Worm (Caenorhabditis elegans) whole organism, midembryonic: ENCODE results near the gene W01D2.3.

ENCODE experiments used
- T22C8.4 ChIP-seq: fragments of 200-800 bp; sonication (Bioruptor generic); IDR thresholded peaks from 2 replicates; pipeline ENCODE4 v1.3.6; 2022; ENCODE audit warnings: missing genetic modification characterization, missing compliant biosample characterization
- cog-1 ChIP-seq: sonication (generic microtip); optimal IDR thresholded peaks from 2 replicates; lab custom pipeline; 2016; ENCODE audit warnings: missing genetic modification characterization, missing compliant biosample characterization
- flt-1 ChIP-seq: fragments of 200-800 bp; sonication (Bioruptor generic); IDR thresholded peaks from 2 replicates; pipeline ENCODE4 v1.3.6; 2022; ENCODE audit warnings: missing genetic modification characterization, missing compliant biosample characterization
- klf-2 ChIP-seq: fragments of 200-800 bp; sonication (Bioruptor generic); conservative IDR thresholded peaks from 2 replicates; pipeline ENCODE4 v1.3.6; 2022; ENCODE audit warnings: missing genetic modification reagents, missing genetic modification characterization, missing compliant biosample characterization
- med-1 ChIP-seq: sonication (generic microtip); optimal IDR thresholded peaks from 2 replicates; lab custom pipeline; 2017; ENCODE audit warnings: missing genetic modification characterization, mild to moderate bottlenecking, missing compliant biosample characterization, antibody characterized with exemption, missing genetic modification reagents; ENCODE audit not compliant: insufficient read depth
- ref-1 ChIP-seq: fragments of 200-800 bp; sonication (Bioruptor generic); conservative IDR thresholded peaks from 2 replicates; pipeline ENCODE4 v1.3.6; 2022; ENCODE audit warnings: missing genetic modification reagents, missing genetic modification characterization, missing compliant biosample characterization
- tab-1 ChIP-seq: fragments of 200-800 bp; sonication (Bioruptor generic); IDR thresholded peaks from 2 replicates; pipeline ENCODE4 v1.3.6; 2022; ENCODE audit warnings: missing genetic modification characterization, missing compliant biosample characterization
- ztf-23 ChIP-seq: fragments of 200-800 bp; sonication (Bioruptor generic); IDR thresholded peaks from 2 replicates; pipeline ENCODE4 v1.3.6; 2022; ENCODE audit warnings: missing genetic modification reagents, missing genetic modification characterization, missing compliant biosample characterization
- ztf-29 ChIP-seq: fragments of 200-800 bp; sonication (Bioruptor generic); IDR thresholded peaks from 2 replicates; pipeline ENCODE4 v1.3.6; 2022; ENCODE audit warnings: missing genetic modification reagents, missing genetic modification characterization, missing compliant biosample characterization

Gene W01D2.3

DNA sequence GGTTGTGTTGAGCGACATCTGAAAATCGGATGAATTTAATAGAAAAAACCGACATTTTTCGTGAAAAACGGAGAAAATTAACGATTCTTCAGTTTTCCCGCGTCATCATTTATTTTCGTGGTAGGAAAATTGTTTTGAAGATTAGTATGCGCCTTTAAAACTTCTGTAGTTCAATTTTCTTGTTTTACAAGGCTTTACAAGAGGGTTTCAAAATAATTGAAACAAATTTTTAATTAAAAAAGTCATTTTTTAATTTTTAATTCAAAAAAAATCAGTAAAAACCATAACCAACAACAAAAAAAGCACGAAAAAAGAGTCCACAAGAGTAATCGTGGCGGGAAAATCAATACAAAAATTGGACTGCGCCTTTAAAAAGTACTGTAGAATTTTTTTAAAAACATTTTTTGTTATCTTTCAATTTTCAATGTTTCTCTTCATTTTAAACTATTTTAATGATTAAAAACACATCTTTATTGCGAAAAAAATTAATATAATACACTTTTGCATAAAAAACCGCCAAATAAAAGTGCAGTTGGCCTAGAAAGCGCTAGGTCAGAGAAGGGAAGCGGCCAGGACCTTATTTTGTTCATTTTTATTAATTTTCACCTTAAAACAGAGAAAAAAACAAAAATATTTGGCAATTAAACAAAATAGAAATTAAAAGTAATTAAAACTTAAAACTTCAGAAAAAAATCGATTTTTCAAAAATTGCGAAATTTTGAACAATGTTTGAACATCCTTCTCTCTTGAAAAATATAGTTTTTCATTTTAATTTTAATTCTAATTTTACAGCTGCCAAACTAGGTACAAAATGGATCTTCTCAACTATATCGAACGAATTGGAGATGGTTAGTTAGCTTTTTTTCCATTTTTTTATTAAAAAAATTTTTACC lies 50.0 kb downstream of the W01D2.3 start, which contains the start of the genes tac-1 and Y54E2A.4:
Gene tac-1 (minus strand): TSS at position 20 of the 893 bp plus-strand sequence.
Gene Y54E2A.4 (plus strand): TSS at position 765 of the 893 bp plus-strand sequence.
- TF ChIP-seq ref-1 (GFP tag; lab: Robert Waterston, UW) (no peak), med-1 (GFP tag; lab: Kevin White, UChicago) (no peak), ztf-23 (GFP tag; lab: Robert Waterston, UW) (no peak), cog-1 (no peak), tab-1 (no peak), ztf-29 (GFP tag; lab: Robert Waterston, UW) (no peak), flt-1 (GFP tag; lab: Robert Waterston, UW) (no peak), klf-2 (no peak), T22C8.4 (GFP tag; lab: Robert Waterston, UW) (no peak)

DNA sequence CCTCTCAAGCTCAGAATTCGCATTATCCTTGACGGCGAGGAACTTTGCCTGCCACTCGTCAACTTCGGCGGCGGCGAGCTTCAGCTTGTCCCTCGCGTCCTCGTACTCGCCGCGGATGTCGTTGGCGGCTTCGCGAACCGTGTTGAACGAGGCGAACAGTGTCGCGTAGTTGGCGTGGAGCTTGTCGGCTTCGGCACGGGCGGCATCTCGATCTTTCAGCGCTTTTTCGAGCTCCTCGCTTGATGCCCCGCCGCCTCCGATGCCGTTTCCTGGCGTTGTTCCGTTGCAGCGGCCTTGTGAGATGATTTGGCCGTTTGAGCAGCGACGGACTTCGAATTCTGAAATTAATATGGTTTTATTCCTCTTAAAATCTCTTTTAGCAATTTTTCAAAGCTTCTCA lies 50.9 kb downstream of the W01D2.3 start:
- TF ChIP-seq ztf-23 (GFP tag; lab: Robert Waterston, UW) (no peak), T22C8.4 (GFP tag; lab: Robert Waterston, UW) (no peak), flt-1 (GFP tag; lab: Robert Waterston, UW) (no peak), ztf-29 (GFP tag; lab: Robert Waterston, UW) (no peak), klf-2 (no peak), cog-1 (no peak), tab-1 (no peak), med-1 (GFP tag; lab: Kevin White, UChicago) (no peak), ref-1 (GFP tag; lab: Robert Waterston, UW) (no peak)

DNA sequence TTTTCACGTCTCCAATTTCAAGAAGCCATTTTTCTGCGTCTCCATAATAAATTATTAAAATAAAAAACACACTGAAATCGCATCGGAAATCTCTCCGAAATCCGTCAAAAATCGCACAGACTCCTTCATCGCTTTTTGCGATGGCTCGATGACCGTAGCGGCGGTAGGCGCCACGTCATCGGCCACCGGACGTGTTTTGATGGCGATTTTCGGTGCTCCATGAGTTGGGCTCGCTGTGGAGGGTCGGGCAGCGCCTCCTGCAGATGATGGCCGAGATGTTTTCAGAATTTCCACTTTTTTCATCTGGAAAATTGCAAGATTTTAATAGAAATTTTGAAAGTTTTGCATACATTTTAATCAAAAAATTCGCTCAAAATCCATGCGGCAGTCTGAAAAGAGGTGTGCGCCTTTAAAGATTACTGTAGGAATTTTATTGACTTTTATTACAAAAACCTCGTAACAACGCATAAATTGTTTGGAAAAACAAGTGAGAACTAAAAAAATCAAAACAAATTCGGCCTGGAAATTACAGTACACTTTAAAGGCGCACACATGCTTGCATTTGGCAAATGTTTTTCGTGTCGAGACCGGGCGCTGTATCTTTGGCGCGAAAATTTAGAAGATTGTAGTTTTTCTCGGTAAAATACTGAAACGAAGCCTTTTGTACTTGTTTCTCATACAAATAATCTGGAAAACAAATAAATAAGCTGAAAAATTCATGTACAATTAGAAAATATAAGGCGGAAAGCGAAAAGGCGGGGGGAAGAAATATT lies 51.7 kb downstream of the W01D2.3 start, which contains the start of gene smg-9:
Gene smg-9 (minus strand): TSS at position 663 of the 773 bp plus-strand sequence.
- TF ChIP-seq T22C8.4 (GFP tag; lab: Robert Waterston, UW) = no peak
- no peak for TF ChIP-seq ztf-29 (GFP tag; lab: Robert Waterston, UW)
- TF ChIP-seq flt-1 (GFP tag; lab: Robert Waterston, UW) = no peak
- no peak for TF ChIP-seq ref-1 (GFP tag; lab: Robert Waterston, UW)
- TF ChIP-seq klf-2 = no peak
- no peak for TF ChIP-seq cog-1
- no peak for TF ChIP-seq med-1 (GFP tag; lab: Kevin White, UChicago)
- TF ChIP-seq ztf-23 (GFP tag; lab: Robert Waterston, UW) = no peak
